Fruit fly (Drosophila melanogaster): ENCODE measurements around the gene CG42709.
A peak's percentile ranks its signal among the peaks of the same experiment; 100 is the strongest.

Gene CG42709

dm6 chr3L:12803159-12804034 lies 13.4 kb downstream of the CG42709 start (continued):
- TF ChIP-seq CG17328 (GFP tag; IDR thresholded peaks at IDR 0.05) (no peak), CG34422 (GFP tag; IDR thresholded peaks at IDR 0.05) (peak; percentile 46; the same call in 1 of the 3 replicates), CG8290 (GFP tag; optimal IDR thresholded peaks at IDR 0.05) (no peak), CG8290 (tag; optimal IDR thresholded peaks at IDR 0.05) (no peak), yki (optimal IDR thresholded peaks at IDR 0.05) (no peak), CG5180 (GFP tag; optimal IDR thresholded peaks at IDR 0.05) (no peak), CTCF (GFP tag; optimal IDR thresholded peaks at IDR 0.05) (no peak), Optix (GFP tag; IDR thresholded peaks at IDR 0.05) (no peak), CG10462 (GFP tag; optimal IDR thresholded peaks at IDR 0.05) (no peak), run (tag; optimal IDR thresholded peaks at IDR 0.05) (no peak), HHEX (GFP tag; optimal IDR thresholded peaks at IDR 0.05) (no peak), Hand (GFP tag; optimal IDR thresholded peaks at IDR 0.05) (peak; percentile 32), hb (GFP tag; IDR thresholded peaks at IDR 0.05; ENCODE audit: partially characterized antibody) (no peak), sc (optimal IDR thresholded peaks at IDR 0.05) (no peak), sc (GFP tag; optimal IDR thresholded peaks at IDR 0.05) (no peak), CG17568 (GFP tag; optimal IDR thresholded peaks at IDR 0.05) (no peak), CG13624 (GFP tag; optimal IDR thresholded peaks at IDR 0.05) (peak; percentile 58), Tbp (GFP tag; optimal IDR thresholded peaks at IDR 0.05) (no peak), CG8765 (GFP tag; IDR thresholded peaks at IDR 0.05) (no peak), slou (GFP tag; optimal IDR thresholded peaks at IDR 0.05) (no peak), CG14965 (GFP tag; optimal IDR thresholded peaks at IDR 0.05; ENCODE audit: borderline replicate concordance) (no peak), CG11093 (GFP tag; IDR thresholded peaks at IDR 0.05) (no peak), amos (GFP tag; IDR thresholded peaks at IDR 0.05; ENCODE audit: partially characterized antibody) (no peak), gcm (GFP tag; optimal IDR thresholded peaks at IDR 0.05) (no peak), CG14441 (GFP tag; IDR thresholded peaks at IDR 0.05) (peak; percentile 41; the same call in 1 of the 2 replicates), CG9817 (tag; optimal IDR thresholded peaks at IDR 0.05) (no peak), HLH54F (GFP tag; optimal IDR thresholded peaks at IDR 0.05) (peak; percentile 54), toy (GFP tag; IDR thresholded peaks at IDR 0.05) (no peak), CG8388 (GFP tag; optimal IDR thresholded peaks at IDR 0.05) (peak; percentile 46), CG12071 (GFP tag; optimal IDR thresholded peaks at IDR 0.05) (no peak), CHES-1-like (GFP tag; optimal IDR thresholded peaks at IDR 0.05) (peak; percentile 65), CG14860 (GFP tag; IDR thresholded peaks at IDR 0.05; ENCODE audit: partially characterized antibody) (no peak), insv (GFP tag; optimal IDR thresholded peaks at IDR 0.05) (no peak), Sox102F (GFP tag; optimal IDR thresholded peaks at IDR 0.05) (peak; percentile 45), CG1647 (GFP tag; optimal IDR thresholded peaks at IDR 0.05) (no peak), Antp (GFP tag; optimal IDR thresholded peaks at IDR 0.05) (no peak), oc (tag; optimal IDR thresholded peaks at IDR 0.05) (no peak), Abd-B (GFP tag; optimal IDR thresholded peaks at IDR 0.05) (no peak), gro (GFP tag; optimal IDR thresholded peaks at IDR 0.05) (no peak), cwo (GFP tag; optimal IDR thresholded peaks at IDR 0.05) (peak; percentile 93), lov (optimal IDR thresholded peaks at IDR 0.05) (no peak), lov (GFP tag; IDR thresholded peaks at IDR 0.05) (no peak), sisA (GFP tag; IDR thresholded peaks at IDR 0.05) (peak; percentile 17; the same call in 1 of the 2 replicates), wek (GFP tag; optimal IDR thresholded peaks at IDR 0.05) (no peak), Hr78 (GFP tag; optimal IDR thresholded peaks at IDR 0.05) (no peak), CG11085 (GFP tag; IDR thresholded peaks at IDR 0.05) (no peak), Dek (tag; optimal IDR thresholded peaks at IDR 0.05) (peak; percentile 8), br (optimal IDR thresholded peaks at IDR 0.05) (no peak), unpg (GFP tag; optimal IDR thresholded peaks at IDR 0.05) (peak; percentile 49), CG12769 (tag; optimal IDR thresholded peaks at IDR 0.05) (no peak), gfzf (GFP tag; optimal IDR thresholded peaks at IDR 0.05) (no peak)
